Worm (Caenorhabditis elegans) whole organism, L1 larva: ENCODE measurements around the gene M01F1.9.

Experiments used
- C04F5.9 ChIP-seq: sonication (generic microtip); optimal IDR thresholded peaks from 2 replicates; lab custom pipeline; 2016; ENCODE audit warnings: missing genetic modification characterization, missing compliant biosample characterization
- F16B12.6 ChIP-seq: fragments of 150-350 bp; optimal IDR thresholded peaks from 2 replicates; lab custom pipeline; 2014; ENCODE audit warnings: missing biosample characterization, missing genetic modification characterization
- Y116A8C.19 ChIP-seq: sonication (generic microtip); optimal IDR thresholded peaks from 2 replicates; lab custom pipeline; 2016; ENCODE audit warnings: missing compliant biosample characterization, missing genetic modification characterization, borderline replicate concordance
- aha-1 ChIP-seq: fragments of 150-350 bp; optimal IDR thresholded peaks from 2 replicates; lab custom pipeline; 2014; ENCODE audit warnings: missing biosample characterization, missing genetic modification characterization
- alr-1 ChIP-seq: fragments of 200-800 bp; sonication (Bioruptor generic); optimal IDR thresholded peaks from 2 replicates; lab custom pipeline; 2018; ENCODE audit warnings: borderline replicate concordance, mild to moderate bottlenecking, missing genetic modification characterization, missing compliant biosample characterization
- aly-2 ChIP-seq: fragments of 150-350 bp; optimal IDR thresholded peaks from 2 replicates; lab custom pipeline; 2014; ENCODE audit warnings: missing biosample characterization, missing genetic modification characterization
- ama-1 ChIP-seq: fragments of 150-350 bp; optimal IDR thresholded peaks from 2 replicates; lab custom pipeline; 2014
- ceh-63 ChIP-seq: fragments of 200-800 bp; sonication (Bioruptor generic); optimal IDR thresholded peaks from 2 replicates; lab custom pipeline; 2018; ENCODE audit warnings: mild to moderate bottlenecking, missing genetic modification characterization, missing compliant biosample characterization
- ceh-82 ChIP-seq, 3 experiments: fragments of 150-350 bp in 1 of 3; sonication (generic microtip) in 2 of 3; optimal IDR thresholded peaks; 2 replicates each; lab custom pipeline; 2014 to 2017; ENCODE audit warnings: missing biosample characterization in 3 of 3, missing genetic modification characterization in 3 of 3
- ceh-88 ChIP-seq: fragments of 200-800 bp; sonication (Bioruptor generic); IDR thresholded peaks from 2 replicates; pipeline ENCODE4 v1.3.6; 2022; ENCODE audit warnings: missing genetic modification characterization, missing compliant biosample characterization
- ceh-90 ChIP-seq: sonication (generic microtip); optimal IDR thresholded peaks from 2 replicates; lab custom pipeline; 2016; ENCODE audit warnings: missing genetic modification characterization, missing compliant biosample characterization
- ces-1 ChIP-seq: fragments of 150-350 bp; optimal IDR thresholded peaks from 2 replicates; lab custom pipeline; 2014; ENCODE audit warnings: missing biosample characterization, missing genetic modification reagents, missing genetic modification characterization
- dsc-1 ChIP-seq: sonication (generic microtip); optimal IDR thresholded peaks from 2 replicates; lab custom pipeline; 2016; ENCODE audit warnings: mild to moderate bottlenecking, missing genetic modification characterization, missing compliant biosample characterization
- efl-1 ChIP-seq, 4 experiments: fragments of 150-350 bp; optimal IDR thresholded peaks in 3 of 4; peaks in 1 of 4; 1 replicate in 1 of 4; 2 replicates in 3 of 4; lab custom pipeline; 2014; ENCODE audit warnings: missing biosample characterization in 2 of 4, missing genetic modification characterization in 2 of 4, missing genetic modification reagents in 2 of 4
- egl-13 ChIP-seq: sonication (generic microtip); optimal IDR thresholded peaks from 2 replicates; lab custom pipeline; 2016; ENCODE audit warnings: missing genotype, missing genetic modification reagents, missing genetic modification characterization, missing compliant biosample characterization
- elt-2 ChIP-seq: sonication (generic microtip); optimal IDR thresholded peaks from 2 replicates; lab custom pipeline; 2016; ENCODE audit warnings: missing genetic modification characterization, mild to moderate bottlenecking, inconsistent platforms, missing compliant biosample characterization, missing genetic modification reagents
- elt-3 ChIP-seq, 6 experiments: fragments of 150-350 bp in 1 of 6; sonication (generic microtip); optimal IDR thresholded peaks; 2 replicates each; lab custom pipeline; 2017 to 2018; ENCODE audit warnings: missing biosample characterization in 6 of 6, missing genetic modification characterization in 6 of 6, inconsistent platforms in 1 of 6
- ets-5 ChIP-seq: fragments of 200-800 bp; sonication (Bioruptor generic); IDR thresholded peaks from 2 replicates; pipeline ENCODE4 v1.3.6; 2022; ENCODE audit warnings: missing genetic modification characterization, missing compliant biosample characterization
- fkh-10 ChIP-seq: sonication (generic microtip); optimal IDR thresholded peaks from 2 replicates; lab custom pipeline; 2017; ENCODE audit warnings: missing biosample characterization, missing genetic modification reagents, missing genetic modification characterization
- fkh-4 ChIP-seq: sonication (generic microtip); optimal IDR thresholded peaks from 2 replicates; lab custom pipeline; 2016; ENCODE audit warnings: missing compliant biosample characterization, missing genetic modification characterization, borderline replicate concordance
- fkh-8 ChIP-seq: sonication (generic microtip); optimal IDR thresholded peaks from 2 replicates; lab custom pipeline; 2016; ENCODE audit warnings: mild to moderate bottlenecking, missing genetic modification characterization, missing compliant biosample characterization
- fos-1 ChIP-seq: fragments of 150-350 bp; optimal IDR thresholded peaks from 2 replicates; lab custom pipeline; 2014; ENCODE audit warnings: missing biosample characterization, missing genetic modification characterization
- isw-1 ChIP-seq: fragments of 200-800 bp; sonication (Bioruptor generic); IDR thresholded peaks from 2 replicates; pipeline ENCODE4 v1.3.6; 2022; ENCODE audit warnings: missing genetic modification characterization, missing compliant biosample characterization
- jun-1 ChIP-seq: fragments of 150-350 bp; optimal IDR thresholded peaks from 2 replicates; lab custom pipeline; 2014; ENCODE audit warnings: missing biosample characterization, missing genetic modification reagents, missing genetic modification characterization
- lin-13 ChIP-seq: fragments of 150-350 bp; optimal IDR thresholded peaks from 2 replicates; lab custom pipeline; 2014; ENCODE audit warnings: missing biosample characterization, missing genetic modification reagents, missing genetic modification characterization
- lin-15B ChIP-seq: fragments of 150-350 bp; sonication (generic microtip); optimal IDR thresholded peaks from 3 replicates; lab custom pipeline; 2014; ENCODE audit warnings: missing biosample characterization, missing genetic modification characterization
- lin-39 ChIP-seq: fragments of 150-350 bp; optimal IDR thresholded peaks from 2 replicates; lab custom pipeline; 2014; ENCODE audit warnings: missing biosample characterization, missing genetic modification reagents, missing genetic modification characterization
- lsy-2 ChIP-seq, 2 experiments: fragments of 150-350 bp; optimal IDR thresholded peaks; 2 replicates each; lab custom pipeline; 2014; ENCODE audit warnings: missing biosample characterization in 2 of 2, missing genetic modification characterization in 2 of 2
- mab-9 ChIP-seq: fragments of 200-800 bp; sonication (Bioruptor generic); IDR thresholded peaks from 2 replicates; pipeline ENCODE4 v1.3.6; 2022; ENCODE audit warnings: missing genetic modification reagents, missing genetic modification characterization, missing compliant biosample characterization
- mef-2 ChIP-seq: fragments of 150-350 bp; optimal IDR thresholded peaks from 2 replicates; lab custom pipeline; 2014; ENCODE audit warnings: missing biosample characterization, missing genetic modification characterization
- nhr-12 ChIP-seq: sonication (generic microtip); optimal IDR thresholded peaks from 2 replicates; lab custom pipeline; 2017; ENCODE audit warnings: missing biosample characterization, missing genetic modification characterization
- nhr-19 ChIP-seq: fragments of 200-800 bp; sonication (Bioruptor generic); conservative IDR thresholded peaks from 2 replicates; pipeline ENCODE4 v1.3.6; 2022; ENCODE audit warnings: missing genetic modification characterization, missing compliant biosample characterization
- nhr-71 ChIP-seq: sonication (generic microtip); optimal IDR thresholded peaks from 2 replicates; lab custom pipeline; 2016; ENCODE audit warnings: mild to moderate bottlenecking, missing genetic modification characterization, moderate library complexity, missing compliant biosample characterization
- nhr-84 ChIP-seq: sonication (generic microtip); optimal IDR thresholded peaks from 2 replicates; lab custom pipeline; 2017; ENCODE audit warnings: missing biosample characterization, missing genetic modification characterization
- nhr-85 ChIP-seq: sonication (generic microtip); peaks from one replicate; lab custom pipeline; 2016; ENCODE audit warnings: missing genetic modification characterization, inconsistent platforms, missing compliant biosample characterization
- pax-3 ChIP-seq: fragments of 200-800 bp; sonication (Bioruptor generic); optimal IDR thresholded peaks from 2 replicates; lab custom pipeline; 2018; ENCODE audit warnings: mild to moderate bottlenecking, missing genetic modification characterization, moderate library complexity, missing compliant biosample characterization
- rnt-1 ChIP-seq: sonication (generic microtip); optimal IDR thresholded peaks from 2 replicates; lab custom pipeline; 2016; ENCODE audit warnings: mild to moderate bottlenecking, missing genetic modification characterization, moderate library complexity, missing compliant biosample characterization
- sptf-1 ChIP-seq: fragments of 150-350 bp; optimal IDR thresholded peaks from 2 replicates; lab custom pipeline; 2014; ENCODE audit warnings: missing biosample characterization, missing genetic modification characterization
- tlp-1 ChIP-seq: fragments of 150-350 bp; optimal IDR thresholded peaks from 2 replicates; lab custom pipeline; 2014; ENCODE audit warnings: missing biosample characterization, missing genetic modification characterization
- unc-130 ChIP-seq: fragments of 150-350 bp; optimal IDR thresholded peaks from 2 replicates; lab custom pipeline; 2017; ENCODE audit warnings: missing biosample characterization, missing genetic modification characterization, inconsistent platforms
- unc-62 ChIP-seq: fragments of 150-350 bp; optimal IDR thresholded peaks from 2 replicates; lab custom pipeline; 2014; ENCODE audit warnings: missing biosample characterization, missing genetic modification reagents, missing genetic modification characterization
- unc-98 ChIP-seq: fragments of 200-800 bp; sonication (Bioruptor generic); IDR thresholded peaks from 2 replicates; pipeline ENCODE4 v1.3.6; 2022; ENCODE audit warnings: missing genetic modification characterization, missing compliant biosample characterization
- xbp-1 ChIP-seq: sonication (generic microtip); optimal IDR thresholded peaks from 2 replicates; lab custom pipeline; 2016; ENCODE audit warnings: missing genetic modification characterization, missing compliant biosample characterization
- zip-4 ChIP-seq: fragments of 200-800 bp; sonication (Bioruptor generic); optimal IDR thresholded peaks from 2 replicates; lab custom pipeline; 2018; ENCODE audit warnings: mild to moderate bottlenecking, missing genetic modification characterization, moderate library complexity, missing compliant biosample characterization

M01F1.9 gene

DNA sequence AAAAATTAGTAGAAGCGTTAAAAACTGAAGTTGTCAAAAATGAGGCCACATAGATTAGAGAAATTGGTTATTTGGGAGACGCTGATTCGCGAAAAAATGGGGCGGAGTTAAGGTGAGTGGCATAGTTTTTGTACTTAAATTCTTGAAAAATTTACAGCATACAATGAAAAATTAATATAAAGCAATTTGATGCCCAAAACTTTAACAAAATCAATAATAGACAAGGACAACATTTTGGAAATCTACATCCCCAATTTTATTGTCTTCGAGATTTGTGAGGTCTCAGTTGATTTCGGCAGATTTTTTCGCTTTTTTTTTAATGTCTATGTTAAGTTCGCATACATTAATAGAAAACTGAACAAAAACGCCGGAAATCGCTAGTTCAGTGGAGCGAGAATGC lies 22.6 kb downstream of the M01F1.9 start (continued):
- TF ChIP-seq xbp-1 (tag; lab: Kevin White, UChicago) (peak; percentile 60), F16B12.6 (no peak), lin-15B (tag; lab: Kevin White, UChicago) (no peak), fkh-4 (tag; lab: Kevin White, UChicago) (peak; percentile 78), aha-1 (tag; lab: Kevin White, UChicago) (no peak), nhr-19 (GFP tag; lab: Robert Waterston, UW) (peak; percentile 47), ceh-63 (GFP tag; lab: Kevin White, UChicago) (peak; percentile 82), fos-1 (tag; lab: Kevin White, UChicago) (no peak), ceh-88 (GFP tag; lab: Robert Waterston, UW) (peak; percentile 65; the same call in 1 of the 2 replicates), jun-1 (no peak), isw-1 (GFP tag; lab: Robert Waterston, UW) (peak; percentile 78), rnt-1 (tag; lab: Kevin White, UChicago) (peak; percentile 24), egl-13 (tag; lab: Kevin White, UChicago) (peak; percentile 65), unc-62 (GFP tag; lab: Kevin White, UChicago) (no peak), lin-39 (no peak), elt-2 (tag; lab: Kevin White, UChicago) (peak; percentile 21), ama-1 (lab: Kevin White, UChicago) (no peak), mef-2 (no peak), tlp-1 (no peak), elt-3 (tag; optimal IDR thresholded peaks at IDR 0.05; lab: Kevin White, UChicago) (no peak), dsc-1 (tag; lab: Kevin White, UChicago) (peak; percentile 59), nhr-85 (peak; percentile 82), ces-1 (GFP tag; lab: Kevin White, UChicago) (no peak), pax-3 (peak; percentile 96), ceh-82 (tag; optimal IDR thresholded peaks at IDR 0.05; lab: Kevin White, UChicago) (no peak), fkh-10 (GFP tag; lab: Kevin White, UChicago) (no peak), ceh-90 (tag; lab: Kevin White, UChicago) (peak; percentile 81), ets-5 (GFP tag; lab: Robert Waterston, UW) (no peak), nhr-71 (tag; lab: Kevin White, UChicago) (peak; percentile 69), efl-1 (optimal IDR thresholded peaks at IDR 0.05; lab: Kevin White, UChicago) (peak; percentile 14 to 23), efl-1 (GFP tag; optimal IDR thresholded peaks at IDR 0.05 in 1 of 2; lab: Kevin White, UChicago) (peak; percentile 14 to 91), Y116A8C.19 (tag; lab: Kevin White, UChicago) (peak; percentile 77), lin-13 (GFP tag; lab: Kevin White, UChicago) (no peak), alr-1 (no peak), mab-9 (GFP tag; lab: Robert Waterston, UW) (no peak), aly-2 (tag; lab: Kevin White, UChicago) (peak; percentile 1), unc-98 (peak; percentile 99), unc-130 (tag; lab: Kevin White, UChicago) (no peak), nhr-84 (tag; lab: Kevin White, UChicago) (no peak), lsy-2 (tag; optimal IDR thresholded peaks at IDR 0.05; lab: Kevin White, UChicago) (peak in 1 of 2 experiments; percentile 50), zip-4 (GFP tag; lab: Kevin White, UChicago) (no peak), C04F5.9 (tag; lab: Kevin White, UChicago) (peak; percentile 27), nhr-12 (tag; lab: Kevin White, UChicago) (no peak), fkh-8 (peak; percentile 75), sptf-1 (tag; lab: Kevin White, UChicago) (no peak)
- TF ChIP-seq, all 84 proteins: peak for 36
